Worm (Caenorhabditis elegans): Measurements from ENCODE around the gene str-111.

DNA sequence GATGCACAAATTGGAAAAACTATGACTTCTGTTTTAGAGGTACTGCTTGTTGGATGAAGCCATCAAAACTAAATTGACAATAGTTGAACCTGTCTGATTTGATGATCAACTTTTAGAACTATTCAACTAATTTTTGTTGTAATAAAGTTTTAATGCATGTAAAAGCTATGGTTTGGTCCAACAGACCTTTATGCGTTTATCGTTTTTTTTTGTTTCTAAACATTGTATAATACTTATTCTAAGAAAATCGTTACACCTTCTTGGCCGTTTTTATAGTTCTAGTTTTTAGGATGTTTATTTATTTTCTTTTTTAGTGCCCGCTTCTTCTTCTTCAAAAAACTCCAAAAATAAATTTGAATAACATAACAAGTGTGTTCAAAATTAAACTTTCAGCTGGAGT lies 5.2 kb downstream of the str-111 start, which contains the start of gene F10A3.12:
- no peak for TF ChIP-seq unc-39 (tag; optimal IDR thresholded peaks at IDR 0.05)
- no peak for TF ChIP-seq mep-1 (tag; optimal IDR thresholded peaks at IDR 0.05)
- TF ChIP-seq ces-1 (GFP tag; optimal IDR thresholded peaks at IDR 0.05), result no peak
- no peak for TF ChIP-seq mab-5 (tag; optimal IDR thresholded peaks at IDR 0.05)
- no peak for TF ChIP-seq lsy-2 (tag; optimal IDR thresholded peaks at IDR 0.05)
- TF ChIP-seq ztf-11 (tag; optimal IDR thresholded peaks at IDR 0.05), result no peak
- no peak for TF ChIP-seq nhr-237 (tag; optimal IDR thresholded peaks at IDR 0.05)
- TF ChIP-seq unc-62 (GFP tag; optimal IDR thresholded peaks at IDR 0.05), result no peak
- no peak for TF ChIP-seq drap-1 (GFP tag; optimal IDR thresholded peaks at IDR 0.05)
- TF ChIP-seq ceh-43 (GFP tag; optimal IDR thresholded peaks at IDR 0.05), result no peak

Data from whole organism, mixed stage, embryonic.